Fruit fly (Drosophila melanogaster): ENCODE measurements around the gene CG33308.

Gene CG33308

dm6 chr2L:14802034-14802433, at the start of gene CG33308:
Gene CG33308 (plus strand): TSS chr2L:14802334.
- TF ChIP-seq CG9139 (GFP tag; optimal IDR thresholded peaks at IDR 0.05) (no peak), Hr39 (GFP tag; optimal IDR thresholded peaks at IDR 0.05) (no peak), net (GFP tag; optimal IDR thresholded peaks at IDR 0.05) (no peak), CG6163 (GFP tag; IDR thresholded peaks at IDR 0.05) (no peak), CG32006 (GFP tag; optimal IDR thresholded peaks at IDR 0.05) (no peak), CG3919 (GFP tag; optimal IDR thresholded peaks at IDR 0.05) (no peak), CG11294 (GFP tag; IDR thresholded peaks at IDR 0.05) (no peak), CG10669 (GFP tag; optimal IDR thresholded peaks at IDR 0.05) (no peak), CG3032 (tag; optimal IDR thresholded peaks at IDR 0.05) (no peak), CG8319 (GFP tag; optimal IDR thresholded peaks at IDR 0.05) (no peak), CG8632 (GFP tag; optimal IDR thresholded peaks at IDR 0.05) (no peak), Ets21C (GFP tag; optimal IDR thresholded peaks at IDR 0.05) (no peak), dsx (GFP tag; optimal IDR thresholded peaks at IDR 0.05; ENCODE audit: poor library complexity, severe bottlenecking) (no peak), CG6808 (GFP tag; optimal IDR thresholded peaks at IDR 0.05) (no peak), Hr38 (GFP tag; optimal IDR thresholded peaks at IDR 0.05) (no peak)

- TF ChIP-seq CG6854 (GFP tag; optimal IDR thresholded peaks at IDR 0.05) (no peak), CG6276 (GFP tag; optimal IDR thresholded peaks at IDR 0.05) (no peak), cyc (GFP tag; optimal IDR thresholded peaks at IDR 0.05) (no peak), Sox14 (GFP tag; optimal IDR thresholded peaks at IDR 0.05) (no peak), CG3032 (tag; optimal IDR thresholded peaks at IDR 0.05) (no peak)
Measured at dm6 chr2L:14760467-14760866, 41.7 kb upstream of the CG33308 start, which contains the start of gene CG4691. Gene CG4691 (plus strand): TSS chr2L:14760767.

- TF ChIP-seq CG11902 (GFP tag; optimal IDR thresholded peaks at IDR 0.05) (no peak), svp (GFP tag) (no peak), fd85E (GFP tag; optimal IDR thresholded peaks at IDR 0.05) (no peak), CG6808 (GFP tag; optimal IDR thresholded peaks at IDR 0.05) (no peak)
Measured at dm6 chr2L:14762465-14762864, 39.7 kb upstream of the CG33308 start, which contains the start of gene CSN1a. Gene CSN1a (plus strand): TSS chr2L:14762765.

- TF ChIP-seq Sox14 (GFP tag; optimal IDR thresholded peaks at IDR 0.05) = no peak
- TF ChIP-seq fkh (GFP tag; optimal IDR thresholded peaks at IDR 0.05) = no peak
- no peak for TF ChIP-seq salr (GFP tag; optimal IDR thresholded peaks at IDR 0.05)
- TF ChIP-seq CG1621 (tag; optimal IDR thresholded peaks at IDR 0.05) = no peak
- TF ChIP-seq Eip75B (GFP tag; optimal IDR thresholded peaks at IDR 0.05) = no peak
- TF ChIP-seq Eip93F (GFP tag; optimal IDR thresholded peaks at IDR 0.05) = no peak
- TF ChIP-seq CG6163 (GFP tag; IDR thresholded peaks at IDR 0.05) = no peak
- TF ChIP-seq lz (GFP tag; optimal IDR thresholded peaks at IDR 0.05) = no peak
- no peak for TF ChIP-seq Hr38 (GFP tag; optimal IDR thresholded peaks at IDR 0.05)
- TF ChIP-seq Sox15 (GFP tag; optimal IDR thresholded peaks at IDR 0.05) = no peak
Measured at dm6 chr2L:14765608-14766007, 36.5 kb upstream of the CG33308 start, which contains the start of gene CG4701. Gene CG4701 (plus strand): TSS chr2L:14765908.

dm6 chr2L:14774713-14775112, 27.4 kb upstream of the CG33308 start, which contains the start of gene CG4650:
Gene CG4650 (minus strand): TSS chr2L:14774981.
- TF ChIP-seq pdm3 (GFP tag; optimal IDR thresholded peaks at IDR 0.05) (no peak), Eip78C (GFP tag) (peak; percentile 36), CG16779 (tag; optimal IDR thresholded peaks at IDR 0.05) (no peak), CG4318 (GFP tag; optimal IDR thresholded peaks at IDR 0.05) (no peak), svp (GFP tag) (peak; percentile 92)

- TF ChIP-seq Eip78C (GFP tag) = peak; percentile 45
- TF ChIP-seq Hr38 (GFP tag; optimal IDR thresholded peaks at IDR 0.05) = no peak
Measured at dm6 chr2L:14784498-14784897, 17.6 kb upstream of the CG33308 start, which contains the start of gene CG18636. Gene CG18636 (minus strand): TSS chr2L:14784598.
